Fruit fly (Drosophila melanogaster): ENCODE measurements around the gene SpdS.

DNA sequence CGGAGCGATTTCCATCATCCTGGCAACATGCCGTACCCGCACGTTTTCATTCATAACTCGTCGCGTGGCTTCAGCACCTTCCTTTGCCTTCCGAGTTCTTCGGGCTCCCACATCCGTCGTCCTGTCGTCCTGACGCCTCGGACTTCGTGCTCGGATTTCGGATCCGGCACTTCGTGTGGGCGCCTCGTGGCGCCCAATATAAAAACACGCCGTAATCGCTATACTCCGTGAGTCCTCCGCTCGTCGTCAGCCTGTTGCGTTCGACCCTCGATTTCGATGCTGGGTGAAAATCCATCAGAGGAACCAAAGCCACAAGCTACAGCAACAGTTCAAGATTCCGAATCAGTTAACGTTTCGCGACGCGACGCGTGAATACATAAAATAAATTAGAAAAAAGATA is 8.9 kb downstream of the SpdS start:
- no peak for TF ChIP-seq Mnt (GFP tag; optimal IDR thresholded peaks at IDR 0.05)
- TF ChIP-seq CG7045 (GFP tag; optimal IDR thresholded peaks at IDR 0.05) = no peak
- TF ChIP-seq Hr96 (GFP tag; optimal IDR thresholded peaks at IDR 0.05) = no peak
- TF ChIP-seq CG7101 (tag; optimal IDR thresholded peaks at IDR 0.05) = no peak
- TF ChIP-seq kay (GFP tag; ENCODE audit: borderline replicate concordance) = no peak
- TF ChIP-seq ovo (GFP tag; optimal IDR thresholded peaks at IDR 0.05) = no peak
- TF ChIP-seq bab1 (GFP tag; optimal IDR thresholded peaks at IDR 0.05) = no peak
- TF ChIP-seq CG14711 (tag; optimal IDR thresholded peaks at IDR 0.05) = no peak

Measured in whole organism, adult.